Fruit fly (Drosophila melanogaster) whole organism, pupa: ENCODE data around the gene Egfrap.

ENCODE experiments used
- CG12605 ChIP-seq: fragments of 200-800 bp; sonication (Bioruptor generic); IDR thresholded peaks from 2 replicates; pipeline ENCODE4 v1.3.6; 2022; ENCODE audit warnings: missing biosample characterization, missing genetic modification characterization
- CG13204 ChIP-seq: fragments of 200-800 bp; sonication (Bioruptor generic); optimal IDR thresholded peaks from 2 replicates; lab custom pipeline; 2018; ENCODE audit warnings: missing biosample characterization, mild to moderate bottlenecking, missing genetic modification characterization, moderate library complexity
- CG14655 ChIP-seq: fragments of 200-800 bp; sonication (Bioruptor generic); optimal IDR thresholded peaks from 3 replicates; lab custom pipeline; 2017; ENCODE audit warnings: mild to moderate bottlenecking, missing biosample characterization, missing genetic modification reagents, missing genetic modification characterization
- CG15710 ChIP-seq: fragments of 200-800 bp; sonication (Bioruptor generic); optimal IDR thresholded peaks from 2 replicates; lab custom pipeline; 2018; ENCODE audit warnings: missing biosample characterization, mild to moderate bottlenecking, missing genetic modification characterization, moderate library complexity
- CG17806 ChIP-seq: fragments of 200-800 bp; sonication (Bioruptor generic); optimal IDR thresholded peaks from 2 replicates; lab custom pipeline; 2018; ENCODE audit warnings: missing biosample characterization, mild to moderate bottlenecking, missing genetic modification characterization, moderate library complexity
- CG32121 ChIP-seq: fragments of 200-800 bp; sonication (Bioruptor generic); IDR thresholded peaks from 2 replicates; pipeline ENCODE4 v1.3.6; 2022; ENCODE audit warnings: missing biosample characterization, missing genetic modification characterization
- CG34367 ChIP-seq: fragments of 200-800 bp; sonication (Bioruptor generic); optimal IDR thresholded peaks from 2 replicates; lab custom pipeline; 2018; ENCODE audit warnings: missing biosample characterization, mild to moderate bottlenecking, missing genetic modification characterization
- CG4496 ChIP-seq: fragments of 200-800 bp; sonication (Bioruptor generic); IDR thresholded peaks from 3 replicates; pipeline ENCODE4 v1.3.6; 2022; ENCODE audit warnings: missing biosample characterization, missing genetic modification characterization
- CG8301 ChIP-seq: fragments of 200-800 bp; sonication (Bioruptor generic); optimal IDR thresholded peaks from 2 replicates; lab custom pipeline; 2018; ENCODE audit warnings: missing biosample characterization, mild to moderate bottlenecking, missing genetic modification characterization
- EcR ChIP-seq: fragments of 200-800 bp; sonication (Bioruptor generic); optimal IDR thresholded peaks from 3 replicates; lab custom pipeline; 2019; ENCODE audit warnings: missing biosample characterization, missing genetic modification characterization, mild to moderate bottlenecking, moderate library complexity, missing genetic modification reagents
- Pif1A ChIP-seq: fragments of 200-800 bp; sonication (Bioruptor generic); optimal IDR thresholded peaks from 3 replicates; lab custom pipeline; 2016; ENCODE audit warnings: missing biosample characterization, missing genetic modification characterization
- Pif1B ChIP-seq: fragments of 200-800 bp; sonication (Bioruptor generic); optimal IDR thresholded peaks from 3 replicates; lab custom pipeline; 2016; ENCODE audit warnings: missing biosample characterization, missing genetic modification characterization
- Snoo ChIP-seq: fragments of 200-800 bp; sonication (Bioruptor generic); optimal IDR thresholded peaks from 3 replicates; lab custom pipeline; 2017; ENCODE audit warnings: missing biosample characterization, mild to moderate bottlenecking, missing genetic modification characterization, inconsistent platforms
- rn ChIP-seq: fragments of 200-800 bp; sonication (Bioruptor generic); IDR thresholded peaks from 2 replicates; pipeline ENCODE4 v1.3.6; 2022; ENCODE audit warnings: missing biosample characterization, missing genetic modification characterization

dm6 chr3L:5975785-5976120, 25.3 kb upstream of the Egfrap start, which contains the start of gene CG10479:
- TF ChIP-seq EcR (GFP tag; lab: Kevin White, UChicago) (no peak), CG12605 (GFP tag; lab: Robert Waterston, UW) (no peak), Snoo (tag; lab: Kevin White, UChicago) (no peak), Pif1B (no peak), CG14655 (GFP tag; lab: Kevin White, UChicago) (no peak), CG13204 (GFP tag; lab: Kevin White, UChicago) (no peak), Pif1A (GFP tag; lab: Kevin White, UChicago) (no peak), CG17806 (no peak), CG32121 (GFP tag; lab: Robert Waterston, UW) (no peak), CG4496 (GFP tag; lab: Robert Waterston, UW) (no peak), rn (GFP tag; lab: Robert Waterston, UW) (no peak), CG8301 (tag; lab: Kevin White, UChicago) (no peak), CG15710 (tag; lab: Kevin White, UChicago) (no peak), CG34367 (no peak)
